Worm (Caenorhabditis elegans) whole organism, mixed stage, embryonic: ENCODE data around the gene fbxc-18.
"Not testable (repeated sequence)": the region's sequence is repeated elsewhere in the genome, so short reads cannot be mapped to it uniquely, and the experiment has no call there.

Experiments used
- blmp-1 ChIP-seq: fragments of 150-350 bp; optimal IDR thresholded peaks from 2 replicates; lab custom pipeline; 2014; ENCODE audit warnings: missing biosample characterization, missing genetic modification characterization
- cnd-1 ChIP-seq: fragments of 200-800 bp; sonication (Bioruptor generic); optimal IDR thresholded peaks from 2 replicates; lab custom pipeline; 2018; ENCODE audit warnings: mild to moderate bottlenecking, missing genetic modification characterization, missing compliant biosample characterization
- elt-1 ChIP-seq: sonication (generic microtip); optimal IDR thresholded peaks from 2 replicates; lab custom pipeline; 2017; ENCODE audit warnings: missing genetic modification characterization, mild to moderate bottlenecking, missing compliant biosample characterization, antibody characterized with exemption, moderate library complexity, borderline replicate concordance; ENCODE audit not compliant: insufficient read depth
- elt-3 ChIP-seq: fragments of 150-350 bp; optimal IDR thresholded peaks from 2 replicates; lab custom pipeline; 2014; ENCODE audit warnings: missing biosample characterization, missing genetic modification characterization
- lin-13 ChIP-seq: fragments of 150-350 bp; optimal IDR thresholded peaks from 2 replicates; lab custom pipeline; 2014; ENCODE audit warnings: missing biosample characterization, missing genetic modification characterization
- mls-2 ChIP-seq: sonication (generic microtip); optimal IDR thresholded peaks from 2 replicates; lab custom pipeline; 2016; ENCODE audit warnings: mild to moderate bottlenecking, missing genetic modification characterization, moderate library complexity, missing compliant biosample characterization
- nhr-28 ChIP-seq: fragments of 150-350 bp; optimal IDR thresholded peaks from 2 replicates; lab custom pipeline; 2014; ENCODE audit warnings: missing biosample characterization, missing genetic modification characterization
- pha-4 ChIP-seq: fragments of 150-350 bp; optimal IDR thresholded peaks from 2 replicates; lab custom pipeline; 2018; ENCODE audit warnings: missing biosample characterization, missing genetic modification reagents, missing genetic modification characterization
- snpc-4 ChIP-seq: fragments of 150-350 bp; optimal IDR thresholded peaks from 2 replicates; lab custom pipeline; 2014; ENCODE audit warnings: missing biosample characterization, missing genetic modification characterization
- sptf-1 ChIP-seq: sonication (generic microtip); optimal IDR thresholded peaks from 2 replicates; lab custom pipeline; 2017; ENCODE audit warnings: mild to moderate bottlenecking, missing genetic modification characterization, moderate library complexity, missing compliant biosample characterization
- unc-39 ChIP-seq: fragments of 150-350 bp; optimal IDR thresholded peaks from 2 replicates; lab custom pipeline; 2014; ENCODE audit warnings: missing biosample characterization, missing genetic modification characterization
- unc-62 ChIP-seq: fragments of 150-350 bp; optimal IDR thresholded peaks from 2 replicates; lab custom pipeline; 2014; ENCODE audit warnings: missing biosample characterization, missing genetic modification reagents, missing genetic modification characterization
- ztf-11 ChIP-seq: fragments of 150-350 bp; optimal IDR thresholded peaks from 2 replicates; lab custom pipeline; 2014; ENCODE audit warnings: missing biosample characterization, missing genetic modification characterization

DNA sequence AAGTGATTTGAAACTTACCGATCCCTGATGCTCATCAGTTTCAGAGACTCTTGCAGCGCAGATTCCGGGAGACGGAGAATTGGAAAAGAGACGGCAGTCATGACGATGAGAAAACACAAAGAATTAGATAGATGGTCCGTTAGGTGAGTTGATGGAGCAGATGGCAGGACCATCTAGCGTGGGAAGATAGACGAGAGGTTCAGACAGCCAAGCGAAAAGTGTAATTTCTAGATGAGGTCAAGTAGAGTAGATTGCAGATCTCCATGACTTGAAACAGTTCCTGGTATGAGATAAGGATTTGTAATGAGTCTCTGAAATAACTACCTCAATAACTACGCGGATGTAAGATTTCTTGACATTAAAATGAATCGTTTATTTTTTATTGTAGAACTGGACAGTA, 29.2 kb upstream of the fbxc-18 start, which contains the start of gene F45D11.11:
- TF ChIP-seq ztf-11 (tag; lab: Kevin White, UChicago); pha-4 (tag; lab: Kevin White, UChicago); snpc-4 (tag; lab: Kevin White, UChicago); unc-62 (GFP tag; lab: Kevin White, UChicago); nhr-28; elt-1 (tag; lab: Kevin White, UChicago); lin-13 (tag; lab: Kevin White, UChicago); blmp-1 (tag; lab: Kevin White, UChicago); unc-39 (tag; lab: Kevin White, UChicago); elt-3 (tag; lab: Kevin White, UChicago); sptf-1 (tag; lab: Kevin White, UChicago); cnd-1 (tag; lab: Kevin White, UChicago); mls-2: not testable (repeated sequence)
